Fruit fly (Drosophila melanogaster) whole organism, prepupa: ENCODE data around the gene morgue.

Experiments
- Blimp-1 ChIP-seq: fragments of 200-800 bp; sonication (Bioruptor generic); optimal IDR thresholded peaks from 3 replicates; lab custom pipeline; 2017; ENCODE audit warnings: missing biosample characterization, missing genetic modification characterization, mild to moderate bottlenecking, moderate library complexity, missing genetic modification reagents
- CG10631 ChIP-seq: fragments of 200-800 bp; sonication (Bioruptor generic); optimal IDR thresholded peaks from 2 replicates; lab custom pipeline; 2016; ENCODE audit warnings: missing biosample characterization, missing genetic modification characterization
- CG11294 ChIP-seq: fragments of 200-800 bp; sonication (Bioruptor generic); IDR thresholded peaks from 2 replicates; pipeline ENCODE4 v1.3.6; 2022; ENCODE audit warnings: missing biosample characterization, missing genetic modification characterization
- CG11762 ChIP-seq: fragments of 200-800 bp; sonication (Bioruptor generic); optimal IDR thresholded peaks from 3 replicates; lab custom pipeline; 2016; ENCODE audit warnings: missing biosample characterization, missing genetic modification characterization; ENCODE audit not compliant: insufficient read depth
- CG11902 ChIP-seq: fragments of 200-800 bp; sonication (Bioruptor generic); optimal IDR thresholded peaks from 3 replicates; lab custom pipeline; 2016; ENCODE audit warnings: missing biosample characterization, missing genetic modification characterization
- CG15336 ChIP-seq: fragments of 200-800 bp; sonication (Bioruptor generic); IDR thresholded peaks from 2 replicates; pipeline ENCODE4 v1.3.6; 2022; ENCODE audit warnings: missing biosample characterization, missing genetic modification characterization
- CG1621 ChIP-seq: fragments of 200-800 bp; sonication (Bioruptor generic); optimal IDR thresholded peaks from 3 replicates; lab custom pipeline; 2018; ENCODE audit warnings: missing biosample characterization, mild to moderate bottlenecking, missing genetic modification characterization
- CG16779 ChIP-seq: fragments of 200-800 bp; sonication (Bioruptor generic); optimal IDR thresholded peaks from 3 replicates; lab custom pipeline; 2017; ENCODE audit warnings: missing biosample characterization, mild to moderate bottlenecking, missing genetic modification characterization
- CG3032 ChIP-seq: fragments of 200-800 bp; optimal IDR thresholded peaks from 2 replicates; lab custom pipeline; 2019; ENCODE audit warnings: missing biosample characterization, mild to moderate bottlenecking, missing genetic modification characterization, moderate library complexity
- CG31627 ChIP-seq: fragments of 200-800 bp; sonication (Bioruptor generic); optimal IDR thresholded peaks from 3 replicates; lab custom pipeline; 2016; ENCODE audit warnings: missing biosample characterization, missing genetic modification characterization
- CG32006 ChIP-seq: fragments of 200-800 bp; sonication (Bioruptor generic); optimal IDR thresholded peaks from 3 replicates; lab custom pipeline; 2017; ENCODE audit warnings: missing biosample characterization, mild to moderate bottlenecking, missing genetic modification characterization
- CG34406 ChIP-seq: fragments of 200-800 bp; sonication (Bioruptor generic); optimal IDR thresholded peaks from 3 replicates; lab custom pipeline; 2016; ENCODE audit warnings: missing biosample characterization, missing genetic modification characterization
- CG3919 ChIP-seq: fragments of 200-800 bp; sonication (Bioruptor generic); optimal IDR thresholded peaks from 3 replicates; lab custom pipeline; 2016; ENCODE audit warnings: missing biosample characterization, missing genetic modification characterization
- CG4318 ChIP-seq: fragments of 200-800 bp; sonication (Bioruptor generic); optimal IDR thresholded peaks from 3 replicates; lab custom pipeline; 2017; ENCODE audit warnings: missing biosample characterization, mild to moderate bottlenecking, missing genetic modification characterization
- CG6163 ChIP-seq: fragments of 200-800 bp; sonication (Bioruptor generic); IDR thresholded peaks from 3 replicates; pipeline ENCODE4 v1.3.6; 2022; ENCODE audit warnings: missing biosample characterization, missing genetic modification characterization
- CG6808 ChIP-seq: fragments of 200-800 bp; sonication (Bioruptor generic); optimal IDR thresholded peaks from 3 replicates; lab custom pipeline; 2017; ENCODE audit warnings: missing biosample characterization, missing genetic modification characterization, mild to moderate bottlenecking, moderate library complexity, missing genetic modification reagents
- CG7368 ChIP-seq: fragments of 200-800 bp; sonication (Bioruptor generic); optimal IDR thresholded peaks from 3 replicates; lab custom pipeline; 2016; ENCODE audit warnings: missing biosample characterization, missing genetic modification characterization
- CG8119 ChIP-seq: fragments of 200-800 bp; sonication (Bioruptor generic); IDR thresholded peaks from 3 replicates; pipeline ENCODE4 v1.3.6; 2022; ENCODE audit warnings: missing biosample characterization, missing genetic modification characterization
- CG8319 ChIP-seq: fragments of 200-800 bp; sonication (Bioruptor generic); optimal IDR thresholded peaks from 3 replicates; lab custom pipeline; 2016; ENCODE audit warnings: missing biosample characterization, missing genetic modification characterization
- CG8632 ChIP-seq: fragments of 200-800 bp; sonication (Bioruptor generic); optimal IDR thresholded peaks from 3 replicates; lab custom pipeline; 2016; ENCODE audit warnings: missing biosample characterization, missing genetic modification characterization
- CG9139 ChIP-seq: fragments of 200-800 bp; sonication (Bioruptor generic); optimal IDR thresholded peaks from 3 replicates; lab custom pipeline; 2017; ENCODE audit warnings: missing biosample characterization, mild to moderate bottlenecking, missing genetic modification characterization
- Eip75B ChIP-seq: fragments of 200-800 bp; sonication (Bioruptor generic); optimal IDR thresholded peaks from 3 replicates; lab custom pipeline; 2016; ENCODE audit warnings: missing biosample characterization, missing genetic modification characterization
- Eip93F ChIP-seq: fragments of 200-800 bp; sonication (Bioruptor generic); optimal IDR thresholded peaks from 2 replicates; lab custom pipeline; 2016; ENCODE audit warnings: missing biosample characterization, mild to moderate bottlenecking, missing genetic modification characterization
- Ets21C ChIP-seq: fragments of 200-800 bp; sonication (Bioruptor generic); optimal IDR thresholded peaks from 3 replicates; lab custom pipeline; 2016; ENCODE audit warnings: missing biosample characterization, missing genetic modification characterization
- Ets96B ChIP-seq: fragments of 200-800 bp; optimal IDR thresholded peaks from 2 replicates; lab custom pipeline; 2019; ENCODE audit warnings: missing biosample characterization, mild to moderate bottlenecking, missing genetic modification characterization, moderate library complexity
- Gug ChIP-seq: fragments of 200-800 bp; sonication (Bioruptor generic); IDR thresholded peaks from 2 replicates; pipeline ENCODE4 v1.3.6; 2022; ENCODE audit warnings: missing biosample characterization, missing genetic modification characterization
- Hr38 ChIP-seq: sonication (Bioruptor generic); optimal IDR thresholded peaks from 2 replicates; lab custom pipeline; 2016; ENCODE audit warnings: missing biosample characterization, missing genetic modification characterization
- Hr39 ChIP-seq: fragments of 200-800 bp; sonication (Bioruptor generic); optimal IDR thresholded peaks from 2 replicates; lab custom pipeline; 2016; ENCODE audit warnings: missing biosample characterization, missing genetic modification characterization
- Hr4 ChIP-seq: fragments of 200-800 bp; sonication (Bioruptor generic); optimal IDR thresholded peaks from 3 replicates; lab custom pipeline; 2016; ENCODE audit warnings: missing biosample characterization, missing genetic modification characterization
- Lpt ChIP-seq: fragments of 200-800 bp; sonication (Bioruptor generic); optimal IDR thresholded peaks from 3 replicates; lab custom pipeline; 2016; ENCODE audit warnings: missing biosample characterization, missing genetic modification characterization
- OdsH ChIP-seq: fragments of 200-800 bp; sonication (Bioruptor generic); optimal IDR thresholded peaks from 3 replicates; lab custom pipeline; 2016; ENCODE audit warnings: missing biosample characterization, missing genetic modification characterization
- Smox ChIP-seq: fragments of 200-800 bp; sonication (Bioruptor generic); optimal IDR thresholded peaks from 3 replicates; lab custom pipeline; 2016; ENCODE audit warnings: missing biosample characterization, missing genetic modification characterization
- Sox15 ChIP-seq: fragments of 200-800 bp; sonication (Bioruptor generic); optimal IDR thresholded peaks from 3 replicates; lab custom pipeline; 2016; ENCODE audit warnings: missing biosample characterization, missing genetic modification characterization
- cyc ChIP-seq: fragments of 200-800 bp; sonication (Bioruptor generic); optimal IDR thresholded peaks from 3 replicates; lab custom pipeline; 2016; ENCODE audit warnings: missing biosample characterization, missing genetic modification characterization
- dac ChIP-seq: fragments of 200-800 bp; sonication (Bioruptor generic); optimal IDR thresholded peaks from 2 replicates; lab custom pipeline; 2017; ENCODE audit warnings: missing biosample characterization, mild to moderate bottlenecking, missing genetic modification characterization
- dsx ChIP-seq: fragments of 200-800 bp; optimal IDR thresholded peaks from 3 replicates; lab custom pipeline; 2019; ENCODE audit warnings: missing biosample characterization, mild to moderate bottlenecking, missing genetic modification characterization, moderate library complexity; ENCODE audit not compliant: poor library complexity, severe bottlenecking
- eg ChIP-seq: fragments of 200-800 bp; sonication (Bioruptor generic); IDR thresholded peaks from 3 replicates; pipeline ENCODE4 v1.3.6; 2022; ENCODE audit warnings: missing biosample characterization, missing genetic modification characterization
- fd85E ChIP-seq: fragments of 200-800 bp; sonication (Bioruptor generic); optimal IDR thresholded peaks from 3 replicates; lab custom pipeline; 2016; ENCODE audit warnings: missing biosample characterization, missing genetic modification characterization
- fkh ChIP-seq: fragments of 200-800 bp; sonication (Bioruptor generic); optimal IDR thresholded peaks from 3 replicates; lab custom pipeline; 2017; ENCODE audit warnings: missing biosample characterization, mild to moderate bottlenecking, missing genetic modification characterization, moderate library complexity
- lz ChIP-seq: fragments of 200-800 bp; sonication (Bioruptor generic); optimal IDR thresholded peaks from 3 replicates; lab custom pipeline; 2016; ENCODE audit warnings: missing biosample characterization, missing genetic modification characterization
- net ChIP-seq: fragments of 200-800 bp; sonication (Bioruptor generic); optimal IDR thresholded peaks from 3 replicates; lab custom pipeline; 2016; ENCODE audit warnings: missing biosample characterization, missing genetic modification characterization
- pdm3 ChIP-seq: fragments of 200-800 bp; sonication (Bioruptor generic); optimal IDR thresholded peaks from 3 replicates; lab custom pipeline; 2016; ENCODE audit warnings: missing biosample characterization, missing genetic modification characterization
- salr ChIP-seq, 2 experiments: fragments of 200-800 bp; sonication (Bioruptor generic); optimal IDR thresholded peaks; 3 replicates each; lab custom pipeline; 2016 to 2018; ENCODE audit warnings: missing biosample characterization in 2 of 2, missing genetic modification characterization in 2 of 2, mild to moderate bottlenecking in 1 of 2
- spab ChIP-seq: fragments of 200-800 bp; sonication (Bioruptor generic); optimal IDR thresholded peaks from 2 replicates; lab custom pipeline; 2017; ENCODE audit warnings: missing biosample characterization, mild to moderate bottlenecking, missing genetic modification characterization, missing genetic modification reagents
- svp ChIP-seq: fragments of 200-800 bp; sonication (Bioruptor generic); peaks from one replicate; lab custom pipeline; 2016; ENCODE audit warnings: missing biosample characterization, missing genetic modification characterization
- topi ChIP-seq: fragments of 200-800 bp; sonication (Bioruptor generic); optimal IDR thresholded peaks from 3 replicates; lab custom pipeline; 2016; ENCODE audit warnings: missing biosample characterization, missing genetic modification characterization

Gene morgue

DNA sequence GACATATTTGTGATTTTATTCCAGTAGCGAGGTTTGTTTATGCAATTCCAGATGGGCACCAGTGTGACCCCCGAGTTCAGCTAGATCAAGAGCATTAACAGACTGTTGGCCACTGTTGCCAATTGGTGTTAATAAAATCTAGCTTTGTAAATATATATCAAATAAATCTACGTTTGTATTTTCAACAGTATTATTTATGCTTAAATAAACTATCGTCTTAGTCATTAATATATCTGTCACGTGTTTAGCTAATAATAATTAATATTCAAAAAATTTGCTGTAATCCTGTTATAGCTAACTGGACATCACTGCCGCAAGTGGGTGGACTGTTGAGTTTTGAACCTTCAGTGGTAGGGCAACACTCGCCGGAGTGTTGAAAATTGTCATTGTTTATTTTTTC, 15.1 kb upstream of the morgue start, which contains the start of the genes mRpL27 and CG15435 (continued):
- peak; percentile 15 for TF ChIP-seq Hr39 (GFP tag; lab: Kevin White, UChicago)
- TF ChIP-seq CG6808, result no peak
- TF ChIP-seq CG8319 (GFP tag; lab: Kevin White, UChicago), result no peak
- no peak for TF ChIP-seq Lpt
- TF ChIP-seq CG4318 (GFP tag; lab: Kevin White, UChicago), result no peak
- TF ChIP-seq CG3032 (tag; lab: Kevin White, UChicago), result peak; percentile 25
- no peak for TF ChIP-seq salr (GFP tag; optimal IDR thresholded peaks at IDR 0.05; lab: Kevin White, UChicago)
- TF ChIP-seq CG3919 (GFP tag; lab: Kevin White, UChicago), result no peak
- peak; percentile 5 for TF ChIP-seq CG31627 (GFP tag; lab: Kevin White, UChicago)
- no peak for TF ChIP-seq Gug
- TF ChIP-seq CG7368, result no peak
- no peak for TF ChIP-seq CG11902 (GFP tag; lab: Kevin White, UChicago)
- TF ChIP-seq fd85E (GFP tag; lab: Kevin White, UChicago), result no peak
- peak; percentile 44 for TF ChIP-seq CG1621 (tag; lab: Kevin White, UChicago)
- no peak for TF ChIP-seq spab
- TF ChIP-seq lz, result peak; percentile 20
- no peak for TF ChIP-seq CG32006
- TF ChIP-seq, all 60 proteins: peak for 12

DNA sequence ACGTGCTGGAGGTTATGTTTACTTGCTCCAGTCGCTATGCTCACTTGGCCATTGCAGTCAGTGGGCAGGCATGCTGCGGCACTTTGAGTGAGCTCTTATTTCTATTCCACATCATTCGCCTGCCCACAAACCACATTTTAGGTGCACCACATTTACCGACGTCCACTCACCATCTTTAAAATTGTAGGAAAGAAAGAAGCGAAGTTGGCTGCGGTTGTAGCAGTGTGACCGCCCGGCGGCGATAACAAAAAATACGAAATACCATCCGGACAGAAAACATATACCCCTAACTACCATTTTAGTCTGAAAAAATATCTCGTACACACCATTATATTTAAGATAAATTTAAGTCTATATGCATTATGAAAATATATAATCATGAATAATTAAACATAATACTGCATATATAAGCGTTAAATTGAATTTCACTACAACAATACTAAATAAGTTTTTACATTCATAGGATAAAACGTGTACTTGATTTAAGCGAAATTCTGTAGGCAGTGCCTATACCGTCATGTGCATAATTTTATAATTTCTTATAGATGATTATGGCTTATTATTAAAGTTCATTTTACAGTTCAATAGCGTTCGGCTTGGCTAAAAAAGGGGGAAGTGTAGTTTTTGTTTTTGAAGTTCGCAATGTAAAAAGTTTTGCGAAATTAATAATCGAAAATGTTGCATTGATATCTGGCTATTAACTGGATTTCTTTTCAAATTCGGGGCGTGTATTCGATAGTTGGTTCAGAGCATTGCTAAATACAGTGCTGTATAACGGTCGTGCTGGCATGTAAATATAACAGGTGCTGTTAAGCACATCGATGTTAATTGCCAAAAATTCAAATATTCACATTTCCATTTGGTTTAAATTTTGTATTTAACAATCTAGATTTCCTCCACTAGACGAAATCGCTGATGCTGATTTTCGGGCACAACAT, 13.9 kb upstream of the morgue start, which contains the start of gene RpL27A:
Gene RpL27A, minus strand, starts transcription at position 246 of the 938 bp plus-strand sequence.
- TF ChIP-seq cyc (GFP tag; lab: Kevin White, UChicago) (peak; percentile 70), CG15336 (peak; percentile 69), fkh (peak; percentile 49), CG8319 (GFP tag; lab: Kevin White, UChicago) (no peak), Ets21C (no peak), Blimp-1 (GFP tag; lab: Kevin White, UChicago) (peak; percentile 45), pdm3 (GFP tag; lab: Kevin White, UChicago) (peak; percentile 57), dac (GFP tag; lab: Kevin White, UChicago) (peak; percentile 68), Eip75B (GFP tag; lab: Kevin White, UChicago) (peak; percentile 67), CG11294 (GFP tag; lab: Robert Waterston, UW) (no peak; the same call in 1 of the 2 replicates), Smox (GFP tag; lab: Kevin White, UChicago) (peak; percentile 60), spab (no peak), CG6808 (peak; percentile 65), CG8632 (GFP tag; lab: Kevin White, UChicago) (peak; percentile 35), CG8119 (GFP tag; lab: Robert Waterston, UW) (peak; percentile 61; the same call in 2 of the 3 replicates), lz (peak; percentile 72), CG1621 (tag; lab: Kevin White, UChicago) (peak; percentile 50), dsx (peak; percentile 43), CG11902 (GFP tag; lab: Kevin White, UChicago) (no peak), Eip93F (GFP tag; lab: Kevin White, UChicago) (no peak), CG16779 (tag; lab: Kevin White, UChicago) (no peak), net (GFP tag; lab: Kevin White, UChicago) (peak; percentile 78), Hr38 (GFP tag; lab: Kevin White, UChicago) (no peak), CG9139 (no peak), CG7368 (peak; percentile 48), Hr4 (GFP tag; lab: Kevin White, UChicago) (peak; percentile 65), CG3032 (tag; lab: Kevin White, UChicago) (peak; percentile 43), eg (GFP tag; lab: Robert Waterston, UW) (peak; percentile 83), salr (GFP tag; optimal IDR thresholded peaks at IDR 0.05; lab: Kevin White, UChicago) (peak in 1 of 2 experiments; percentile 78), svp (GFP tag; lab: Kevin White, UChicago) (peak; percentile 85), CG32006 (peak; percentile 60), Lpt (peak; percentile 9), CG34406 (GFP tag; lab: Kevin White, UChicago) (peak; percentile 72), CG31627 (GFP tag; lab: Kevin White, UChicago) (peak; percentile 57), Sox15 (GFP tag; lab: Kevin White, UChicago) (peak; percentile 21), CG10631 (peak; percentile 64), Ets96B (tag; lab: Kevin White, UChicago) (peak; percentile 19), OdsH (GFP tag; lab: Kevin White, UChicago) (peak; percentile 70), topi (peak; percentile 58), fd85E (GFP tag; lab: Kevin White, UChicago) (no peak), CG6163 (peak; percentile 87), CG11762 (GFP tag; lab: Kevin White, UChicago) (no peak)
